Fruit fly (Drosophila melanogaster): Measurements from ENCODE around the gene Tao.

Tao gene

dm6 chrX:19601644-19602043, 22.0 kb upstream of the Tao start, which contains the start of gene CG14220:
Gene CG14220 (minus strand): TSS chrX:19601851.
- TF ChIP-seq CTCF (optimal IDR thresholded peaks at IDR 0.05) = no peak
- no peak for TF ChIP-seq CG8478 (optimal IDR thresholded peaks at IDR 0.05)

dm6 chrX:19598503-19598902, 18.9 kb upstream of the Tao start:
- TF ChIP-seq CG8478 (optimal IDR thresholded peaks at IDR 0.05) = no peak
- TF ChIP-seq CTCF (optimal IDR thresholded peaks at IDR 0.05) = no peak

DNA sequence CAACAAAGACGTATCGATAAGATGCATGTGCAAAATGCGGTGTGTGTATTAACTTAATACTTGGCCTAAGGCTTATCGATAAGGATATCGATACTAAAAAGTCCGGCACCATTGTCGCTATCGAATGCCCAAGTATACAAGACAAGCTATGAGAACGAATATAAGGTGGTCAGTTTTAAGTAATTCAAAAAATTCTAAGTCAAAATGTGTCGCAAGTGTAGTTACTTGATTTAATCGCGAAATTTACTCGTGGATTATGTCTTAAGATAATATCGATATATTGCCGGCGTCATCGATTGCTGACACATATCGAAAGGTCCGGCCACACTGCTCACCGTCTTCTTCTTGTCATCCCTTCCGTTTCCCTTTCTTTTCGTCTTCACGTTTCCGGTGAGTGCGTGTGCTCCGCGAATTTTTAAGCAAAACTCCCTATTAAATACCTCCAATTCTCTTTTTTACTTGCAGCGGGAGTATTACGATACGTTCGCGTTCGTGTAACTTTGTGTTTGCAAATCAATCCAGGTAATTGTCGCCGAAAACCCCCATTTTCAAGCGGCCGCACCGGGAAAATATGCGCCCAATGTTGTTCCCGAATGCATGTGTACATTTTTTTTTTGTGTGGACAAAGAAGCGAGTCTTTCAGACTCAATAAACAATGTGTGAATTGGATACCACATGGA, 18.2 kb upstream of the Tao start, which contains the start of gene RpS10b:
TSS of gene RpS10b (plus strand) at position 348 of the 680 bp plus-strand sequence.
- TF ChIP-seq CTCF (optimal IDR thresholded peaks at IDR 0.05) = no peak
- no peak for TF ChIP-seq CG8478 (optimal IDR thresholded peaks at IDR 0.05)

DNA sequence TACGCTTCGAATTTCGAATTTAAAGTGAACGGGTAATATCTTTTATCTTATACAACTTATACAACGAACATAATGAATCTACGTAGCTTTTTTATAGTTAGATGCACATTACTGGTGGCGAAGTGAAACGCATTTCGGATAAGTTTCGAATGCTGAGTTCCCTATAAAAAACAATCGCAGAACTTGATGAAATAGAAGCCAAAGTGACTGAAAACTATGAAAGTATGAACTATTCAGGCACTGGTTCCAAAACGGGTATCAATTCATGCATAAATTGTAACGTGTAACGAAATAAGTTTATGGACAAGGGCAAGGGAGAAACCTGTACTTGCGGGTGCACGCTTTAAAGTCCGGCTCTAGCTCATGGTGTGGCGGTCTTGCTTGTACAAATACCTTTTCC, 16.3 kb upstream of the Tao start:
- TF ChIP-seq CTCF (optimal IDR thresholded peaks at IDR 0.05) (no peak), CG8478 (optimal IDR thresholded peaks at IDR 0.05) (no peak)

DNA sequence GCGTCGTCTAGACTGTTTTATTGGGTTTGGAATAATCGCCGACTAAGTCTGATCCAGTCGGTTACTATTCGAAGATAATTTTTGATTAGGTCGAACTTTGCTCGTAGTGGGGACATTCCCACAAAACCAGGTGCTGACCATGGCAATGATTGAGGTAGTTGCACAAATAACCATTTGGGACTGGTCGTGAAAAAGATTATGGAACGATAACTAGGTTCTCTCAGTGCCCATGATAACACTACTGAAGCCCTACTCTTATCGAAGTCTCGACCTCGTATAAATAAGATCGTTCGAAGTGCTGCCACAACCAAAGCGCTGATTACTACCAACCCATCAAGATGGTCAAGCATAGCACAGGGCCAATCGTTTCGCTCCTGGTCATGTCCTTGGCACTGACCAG, 12.7 kb upstream of the Tao start, which contains the start of gene CG14205:
TSS of gene CG14205 (plus strand) at position 301 of the 400 bp plus-strand sequence.
- TF ChIP-seq CG8478 (optimal IDR thresholded peaks at IDR 0.05) (no peak), CTCF (optimal IDR thresholded peaks at IDR 0.05) (no peak)

DNA sequence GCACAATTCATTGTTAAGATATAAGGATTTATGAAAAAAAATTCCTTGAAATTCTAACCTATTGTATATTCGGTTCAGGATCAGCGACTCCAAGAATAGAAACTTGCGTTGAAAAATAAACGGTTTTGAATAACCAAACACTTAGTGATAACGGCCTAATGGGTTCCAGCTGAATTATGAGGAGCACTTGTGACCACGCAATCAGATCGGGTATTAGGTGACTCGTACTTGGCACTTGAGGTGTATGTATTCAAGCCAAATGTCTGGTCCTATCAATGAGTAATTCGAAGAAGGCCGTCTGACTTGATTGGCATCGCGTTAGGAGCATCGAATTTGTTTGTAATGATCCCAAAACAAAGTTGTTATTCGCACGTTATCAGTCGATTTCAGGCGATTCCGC, 11.0 kb upstream of the Tao start:
- TF ChIP-seq CTCF (optimal IDR thresholded peaks at IDR 0.05) = no peak
- TF ChIP-seq CG8478 (optimal IDR thresholded peaks at IDR 0.05) = no peak

dm6 chrX:19590070-19590469, 10.5 kb upstream of the Tao start, which contains the start of gene CG14219:
Gene CG14219 (minus strand): TSS chrX:19590170.
- TF ChIP-seq CG8478 (optimal IDR thresholded peaks at IDR 0.05) (no peak), CTCF (optimal IDR thresholded peaks at IDR 0.05) (no peak)

DNA sequence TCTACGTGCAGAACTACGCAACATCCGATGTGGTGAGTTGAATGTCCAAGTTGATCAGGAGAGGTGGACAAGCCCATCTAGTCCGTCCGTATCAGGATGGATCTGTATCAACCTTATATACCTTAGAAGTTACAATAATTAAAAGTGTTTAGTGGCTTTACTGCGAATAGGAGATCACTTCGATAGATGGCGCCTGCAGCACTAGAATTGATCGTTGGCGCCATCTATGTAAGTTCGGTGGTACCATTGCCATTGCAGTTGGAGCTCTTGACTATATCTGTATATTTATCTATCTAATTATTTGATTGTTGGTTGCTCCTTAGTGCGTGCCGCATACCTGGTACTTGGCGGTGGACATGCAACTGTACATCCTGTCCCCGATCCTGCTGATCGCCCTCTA, 5.5 kb upstream of the Tao start:
- TF ChIP-seq CG8478 (optimal IDR thresholded peaks at IDR 0.05) = no peak
- TF ChIP-seq CTCF (optimal IDR thresholded peaks at IDR 0.05) = peak; percentile 81 to 83

dm6 chrX:19583317-19583716, 3.7 kb upstream of the Tao start, which contains the start of gene CG14204:
Gene CG14204 (plus strand): TSS chrX:19583617.
- no peak for TF ChIP-seq CTCF (optimal IDR thresholded peaks at IDR 0.05)
- no peak for TF ChIP-seq CG8478 (optimal IDR thresholded peaks at IDR 0.05)

DNA sequence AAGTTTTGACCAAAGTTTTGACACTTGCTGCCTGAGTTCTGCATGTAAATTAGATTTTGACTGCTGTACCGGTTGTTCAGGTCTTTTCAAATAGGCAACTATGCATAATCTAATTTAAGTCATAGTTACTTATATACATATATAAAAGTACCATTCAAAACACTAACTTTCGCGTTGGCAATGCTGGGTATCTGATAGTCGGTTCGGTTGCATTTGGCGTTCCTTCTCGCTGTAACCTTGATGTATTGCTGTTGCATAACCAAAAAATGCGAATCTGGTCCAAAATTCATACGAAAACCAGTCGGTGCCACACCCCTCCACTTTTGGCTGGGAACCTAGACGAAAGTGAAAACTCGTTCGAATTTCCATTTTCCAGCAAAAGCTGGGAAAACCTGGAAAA, 3.1 kb upstream of the Tao start:
- TF ChIP-seq CTCF (optimal IDR thresholded peaks at IDR 0.05) (no peak), CG8478 (optimal IDR thresholded peaks at IDR 0.05) (no peak)

- TF ChIP-seq CTCF (optimal IDR thresholded peaks at IDR 0.05) = no peak
- TF ChIP-seq CG8478 (optimal IDR thresholded peaks at IDR 0.05) = no peak
These were observed 2.3 kb upstream of the Tao start, which contains the start of gene CG14218 for dm6 chrX:19581881-19582280. Gene CG14218 (minus strand): TSS chrX:19581981.

dm6 chrX:19578908-19579647, 522 bp downstream of the Tao start:
- TF ChIP-seq CG8478 (optimal IDR thresholded peaks at IDR 0.05) (no peak), CTCF (optimal IDR thresholded peaks at IDR 0.05) (no peak)

dm6 chrX:19577940-19578632, 1.5 kb downstream of the Tao start:
- no peak for TF ChIP-seq CTCF (optimal IDR thresholded peaks at IDR 0.05)
- no peak for TF ChIP-seq CG8478 (optimal IDR thresholded peaks at IDR 0.05)

dm6 chrX:19573687-19574086, 5.9 kb downstream of the Tao start:
- TF ChIP-seq CTCF (optimal IDR thresholded peaks at IDR 0.05) (no peak), CG8478 (optimal IDR thresholded peaks at IDR 0.05) (no peak)

DNA sequence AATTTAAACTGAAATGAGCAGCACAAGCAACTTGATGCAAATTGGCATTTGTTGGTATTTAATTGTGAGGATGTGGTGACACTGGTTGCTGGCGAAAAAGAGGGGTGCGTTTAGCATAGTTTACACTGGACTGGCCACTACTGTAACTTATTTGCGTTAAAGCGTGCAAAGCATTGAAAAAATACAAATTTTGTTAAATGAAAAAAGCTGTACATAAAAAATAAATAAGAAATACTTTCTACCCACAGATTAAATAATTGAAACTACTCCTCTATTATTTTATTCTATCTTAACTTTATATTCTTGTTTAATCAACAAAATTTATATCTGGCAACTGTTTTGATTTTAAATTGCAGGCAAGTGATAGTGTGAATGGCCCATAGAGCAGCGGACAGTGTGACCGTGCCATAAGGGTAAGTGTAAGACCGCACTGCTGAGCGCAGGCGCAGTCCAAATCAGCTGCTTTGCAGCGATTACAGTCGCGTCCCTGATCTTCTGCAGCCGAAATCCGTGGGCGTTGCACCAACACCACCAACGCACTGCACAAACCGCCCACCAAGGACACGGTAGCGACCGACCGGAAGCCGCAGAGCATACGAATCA, 13.8 kb downstream of the Tao start, which contains the start of the genes Grip84 and car:
TSS of gene Grip84 (minus strand) at position 51 of the 603 bp plus-strand sequence.
TSS of gene car (plus strand) at position 306 of the 603 bp plus-strand sequence.
- TF ChIP-seq CTCF (optimal IDR thresholded peaks at IDR 0.05) (no peak), CG8478 (optimal IDR thresholded peaks at IDR 0.05) (no peak)

Measured in S2 (cell line).